Fruit fly (Drosophila melanogaster) whole organism, adult: Measurements from ENCODE around the gene ec.

ENCODE experiments used
- CG14711 ChIP-seq: fragments of 200-800 bp; sonication (Bioruptor generic); optimal IDR thresholded peaks from 2 replicates; lab custom pipeline; 2018; ENCODE audit warnings: missing biosample characterization, mild to moderate bottlenecking, missing genetic modification characterization, moderate library complexity
- CG1620 ChIP-seq: fragments of 200-800 bp; sonication (Bioruptor generic); optimal IDR thresholded peaks from 2 replicates; lab custom pipeline; 2016; ENCODE audit warnings: missing biosample characterization, missing genetic modification characterization
- CG33017 ChIP-seq: fragments of 200-800 bp; sonication (Bioruptor generic); optimal IDR thresholded peaks from 2 replicates; lab custom pipeline; 2018; ENCODE audit warnings: missing biosample characterization, mild to moderate bottlenecking, missing genetic modification characterization, moderate library complexity
- CG5204 ChIP-seq: fragments of 200-800 bp; sonication (Bioruptor generic); optimal IDR thresholded peaks from 2 replicates; lab custom pipeline; 2016; ENCODE audit warnings: missing biosample characterization, missing genetic modification characterization
- CG7045 ChIP-seq: fragments of 200-800 bp; sonication (Bioruptor generic); optimal IDR thresholded peaks from 2 replicates; lab custom pipeline; 2017; ENCODE audit warnings: missing biosample characterization, mild to moderate bottlenecking, missing genetic modification characterization
- Clk ChIP-seq: fragments of 200-800 bp; sonication (Bioruptor generic); optimal IDR thresholded peaks from 2 replicates; lab custom pipeline; 2017; ENCODE audit warnings: missing biosample characterization, missing genetic modification characterization
- Crg-1 ChIP-seq: fragments of 200-800 bp; sonication (Bioruptor generic); optimal IDR thresholded peaks from 2 replicates; lab custom pipeline; 2016; ENCODE audit warnings: missing biosample characterization, missing genetic modification characterization
- Mnt ChIP-seq: fragments of 200-800 bp; sonication (Bioruptor generic); optimal IDR thresholded peaks from 2 replicates; lab custom pipeline; 2016; ENCODE audit warnings: missing biosample characterization, mild to moderate bottlenecking, missing genetic modification characterization
- bab1 ChIP-seq: fragments of 200-800 bp; sonication (Bioruptor generic); optimal IDR thresholded peaks from 3 replicates; lab custom pipeline; 2019; ENCODE audit warnings: missing biosample characterization, mild to moderate bottlenecking, missing genetic modification characterization, moderate library complexity
- kay ChIP-seq: fragments of 200-800 bp; sonication (Bioruptor generic); peaks from one replicate; lab custom pipeline; 2016; ENCODE audit warnings: missing biosample characterization, missing genetic modification characterization, borderline replicate concordance
- ovo ChIP-seq: fragments of 200-800 bp; sonication (Bioruptor generic); optimal IDR thresholded peaks from 2 replicates; lab custom pipeline; 2016; ENCODE audit warnings: missing biosample characterization, missing genetic modification characterization
- tj ChIP-seq: fragments of 200-800 bp; sonication (Bioruptor generic); optimal IDR thresholded peaks from 3 replicates; lab custom pipeline; 2017; ENCODE audit warnings: missing biosample characterization, mild to moderate bottlenecking, missing genetic modification characterization, moderate library complexity

DNA sequence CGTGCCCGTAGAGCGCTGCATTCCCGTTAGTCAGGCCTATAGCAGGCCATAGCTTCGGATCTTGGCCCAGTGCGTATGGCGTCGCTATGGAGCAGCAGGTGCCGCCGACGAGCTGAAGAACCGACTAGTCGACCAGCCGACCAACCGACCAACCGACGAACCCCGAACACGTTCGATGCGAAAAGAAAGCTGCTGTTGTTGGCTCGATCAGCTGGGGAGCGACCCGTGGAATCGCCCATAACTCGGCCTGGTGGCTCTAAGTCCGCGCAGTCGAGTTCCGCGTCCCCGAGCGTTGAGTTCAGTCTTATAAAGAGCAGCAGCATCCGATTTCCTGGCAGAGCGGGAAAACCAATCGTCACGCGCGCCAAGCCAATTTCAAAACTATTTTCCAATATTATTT is 72.4 kb downstream of the ec start, which contains the start of gene CG15239:
- TF ChIP-seq Clk (GFP tag; lab: Kevin White, UChicago) (no peak), kay (GFP tag; lab: Kevin White, UChicago) (no peak), CG5204 (GFP tag; lab: Kevin White, UChicago) (no peak), bab1 (no peak), CG33017 (tag; lab: Kevin White, UChicago) (no peak), Mnt (GFP tag; lab: Kevin White, UChicago) (no peak), Crg-1 (GFP tag; lab: Kevin White, UChicago) (no peak), CG7045 (GFP tag; lab: Kevin White, UChicago) (no peak), CG1620 (GFP tag; lab: Kevin White, UChicago) (no peak), CG14711 (tag; lab: Kevin White, UChicago) (no peak), ovo (GFP tag; lab: Kevin White, UChicago) (no peak), tj (GFP tag; lab: Kevin White, UChicago) (no peak)
